Worm (Caenorhabditis elegans): Measurements from ENCODE around the gene ptd-2.
A peak's percentile ranks its signal among the peaks of the same experiment; 100 is the strongest.

Gene ptd-2

DNA sequence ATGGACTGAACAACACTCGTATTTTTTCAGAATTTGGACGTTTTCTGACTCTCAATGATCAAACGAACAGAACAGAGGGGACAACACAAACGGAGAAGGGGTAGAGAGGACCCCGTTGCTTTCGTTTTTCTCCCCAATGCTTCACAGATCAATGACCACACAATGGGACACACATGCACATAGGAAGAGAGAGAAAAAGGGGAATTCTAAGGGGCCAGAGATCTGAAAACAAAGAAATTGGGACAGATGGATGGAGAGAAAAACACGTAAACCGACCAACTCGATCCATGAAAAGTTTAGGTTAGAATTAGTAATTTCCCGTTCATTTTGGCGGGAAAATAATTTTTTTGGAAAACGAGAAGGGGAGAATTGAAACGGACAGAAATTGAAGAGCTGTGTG lies 20.4 kb downstream of the ptd-2 start (continued):
- TF ChIP-seq unc-62 (GFP tag; optimal IDR thresholded peaks at IDR 0.05 in 1 of 2) (peak in 1 of 2 experiments; percentile 92), unc-62 (tag; optimal IDR thresholded peaks at IDR 0.05) (no peak), nhr-41 (GFP tag; IDR thresholded peaks at IDR 0.05) (no peak), cey-2 (tag; optimal IDR thresholded peaks at IDR 0.05; ENCODE audit: borderline replicate concordance, insufficient read depth) (no peak), lim-7 (GFP tag; IDR thresholded peaks at IDR 0.05) (no peak), pqm-1 (tag; optimal IDR thresholded peaks at IDR 0.05) (no peak), hlh-11 (tag; optimal IDR thresholded peaks at IDR 0.05) (peak; percentile 32)

DNA sequence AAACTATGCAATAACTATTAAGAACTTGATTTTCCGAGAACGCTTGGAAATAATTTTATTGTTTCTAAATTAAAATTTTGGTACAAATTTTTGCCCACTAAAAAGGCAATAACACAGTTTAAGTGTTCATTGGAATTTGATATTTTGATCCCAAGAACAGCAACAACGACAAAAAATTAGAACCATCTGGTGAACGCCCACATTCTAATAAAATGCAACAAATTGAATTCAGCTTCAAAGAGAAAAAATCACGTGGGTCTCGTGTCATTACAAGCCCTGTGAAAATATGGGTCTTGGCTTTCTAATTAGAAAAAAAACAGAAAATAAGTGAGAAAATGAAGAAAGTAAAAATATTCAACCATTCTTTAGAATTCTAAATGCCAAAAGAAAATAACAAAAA lies 21.8 kb downstream of the ptd-2 start:
- no peak for TF ChIP-seq F10B5.3 (tag; optimal IDR thresholded peaks at IDR 0.05)
- peak in 1 of 2 experiments; percentile 84 for TF ChIP-seq unc-62 (GFP tag; optimal IDR thresholded peaks at IDR 0.05 in 1 of 2)
- TF ChIP-seq unc-62 (tag; optimal IDR thresholded peaks at IDR 0.05): no peak

DNA sequence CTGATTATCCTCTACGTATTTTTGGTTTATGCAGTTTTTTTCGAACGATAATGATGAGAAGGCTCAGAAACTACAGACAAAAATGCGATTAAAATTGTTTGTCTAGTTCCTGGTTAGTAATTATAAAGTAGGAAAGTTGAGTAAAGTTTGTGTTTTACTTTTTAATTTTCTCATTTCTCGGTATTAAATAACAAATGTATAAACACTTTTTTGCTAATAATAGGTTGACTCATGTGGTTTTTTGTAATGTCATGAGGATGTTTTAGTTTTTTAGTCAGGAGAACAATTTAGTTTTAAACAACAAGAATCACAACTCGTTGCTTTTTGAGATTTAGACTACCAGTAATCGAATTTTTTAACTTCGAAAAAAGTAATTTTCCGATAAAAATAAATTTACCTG lies 22.6 kb downstream of the ptd-2 start:
- TF ChIP-seq Y75B8A.6 (GFP tag; IDR thresholded peaks at IDR 0.05) (no peak), zfp-3 (GFP tag; conservative IDR thresholded peaks at IDR 0.05) (no peak), T20F7.1 (GFP tag; optimal IDR thresholded peaks at IDR 0.05) (no peak), zag-1 (tag; optimal IDR thresholded peaks at IDR 0.05) (no peak), ceh-28 (tag; optimal IDR thresholded peaks at IDR 0.05) (no peak), aly-2 (tag; optimal IDR thresholded peaks at IDR 0.05) (no peak)

DNA sequence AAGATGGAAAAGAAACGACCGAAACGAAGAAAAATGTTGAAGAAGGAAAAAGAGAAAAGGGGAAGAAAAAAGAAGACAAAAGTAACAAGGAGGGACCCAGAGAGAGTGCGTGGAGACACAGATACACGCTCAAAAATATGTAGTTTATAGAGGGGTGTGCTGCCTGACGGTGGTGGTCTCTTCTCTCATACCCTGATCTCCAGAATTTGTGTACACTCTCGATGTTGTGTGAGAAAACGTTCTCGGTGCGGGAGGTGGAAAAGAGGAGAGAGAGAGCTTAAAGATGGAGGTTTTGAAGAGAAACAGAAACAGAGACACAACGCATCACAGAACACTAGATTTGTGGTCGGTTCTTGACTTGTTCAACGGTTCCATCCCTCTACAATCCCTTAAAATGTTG lies 23.6 kb downstream of the ptd-2 start:
- peak; percentile 54 for TF ChIP-seq dmd-6 (GFP tag; IDR thresholded peaks at IDR 0.05)
- peak; percentile 39 for TF ChIP-seq ces-1 (GFP tag; optimal IDR thresholded peaks at IDR 0.05)
- peak; percentile 91 for TF ChIP-seq aha-1 (tag)
- no peak for TF ChIP-seq D1046.2 (GFP tag; IDR thresholded peaks at IDR 0.05)
- no peak for TF ChIP-seq F26F4.8 (GFP tag; conservative IDR thresholded peaks at IDR 0.05)
- TF ChIP-seq hmg-1.1 (GFP tag; IDR thresholded peaks at IDR 0.05): peak; percentile 79
- no peak for TF ChIP-seq nhr-41 (GFP tag; IDR thresholded peaks at IDR 0.05)
- TF ChIP-seq dve-1 (tag; optimal IDR thresholded peaks at IDR 0.05; ENCODE audit: insufficient read depth): peak; percentile 61
- TF ChIP-seq spr-3 (GFP tag; optimal IDR thresholded peaks at IDR 0.05): no peak
- peak; percentile 46 for TF ChIP-seq mes-2 (tag; optimal IDR thresholded peaks at IDR 0.05; ENCODE audit: poor library complexity, severe bottlenecking)
- no peak for TF ChIP-seq zfp-2 (tag; optimal IDR thresholded peaks at IDR 0.05)
- TF ChIP-seq nhr-28 (tag; optimal IDR thresholded peaks at IDR 0.05): peak; percentile 94
- TF ChIP-seq hlh-11 (tag; optimal IDR thresholded peaks at IDR 0.05): peak; percentile 87
- peak; percentile 66 for TF ChIP-seq mxl-3 (GFP tag; optimal IDR thresholded peaks at IDR 0.05)
- TF ChIP-seq hlh-30 (tag; optimal IDR thresholded peaks at IDR 0.05; ENCODE audit: insufficient read depth): peak; percentile 55
- peak; percentile 16 for TF ChIP-seq dpl-1 (GFP tag; optimal IDR thresholded peaks at IDR 0.05)
- no peak for TF ChIP-seq lin-1 (GFP tag; IDR thresholded peaks at IDR 0.05)
- TF ChIP-seq tra-1 (GFP tag; IDR thresholded peaks at IDR 0.05): 0 out of 2 replicates have a peak, but pooled peaks have one; percentile 23
- TF ChIP-seq ztf-11 (tag; optimal IDR thresholded peaks at IDR 0.05): no peak
- peak in 1 of 2 experiments; percentile 57 for TF ChIP-seq hif-1 (tag; optimal IDR thresholded peaks at IDR 0.05)
- TF ChIP-seq F44E2.7 (GFP tag; IDR thresholded peaks at IDR 0.05): no peak
- TF ChIP-seq unc-62 (GFP tag; optimal IDR thresholded peaks at IDR 0.05 in 1 of 2): peak in 1 of 2 experiments; percentile 88
- TF ChIP-seq unc-62 (tag; optimal IDR thresholded peaks at IDR 0.05): no peak
- TF ChIP-seq nhr-11 (tag; optimal IDR thresholded peaks at IDR 0.05): peak; percentile 59
- TF ChIP-seq ceh-20 (GFP tag; IDR thresholded peaks at IDR 0.05): 0 out of 2 replicates have a peak, but pooled peaks have one; percentile 43
- peak; percentile 81 for TF ChIP-seq ctbp-1 (GFP tag; IDR thresholded peaks at IDR 0.05)
- TF ChIP-seq skn-1 (tag; optimal IDR thresholded peaks at IDR 0.05): no peak
- TF ChIP-seq rbr-2 (tag; optimal IDR thresholded peaks at IDR 0.05): peak; percentile 75
- peak; percentile 74 for TF ChIP-seq mep-1 (tag; optimal IDR thresholded peaks at IDR 0.05)
- TF ChIP-seq daf-16 (GFP tag; optimal IDR thresholded peaks at IDR 0.05): peak in 1 of 2 experiments; percentile 46
- no peak for TF ChIP-seq daf-16 (tag; optimal IDR thresholded peaks at IDR 0.05)
- TF ChIP-seq fkh-10 (GFP tag; optimal IDR thresholded peaks at IDR 0.05): peak; percentile 62
- TF ChIP-seq daf-12 (tag; optimal IDR thresholded peaks at IDR 0.05): no peak
- TF ChIP-seq nhr-77 (tag; optimal IDR thresholded peaks at IDR 0.05): peak; percentile 30
- TF ChIP-seq sdz-12 (GFP tag; optimal IDR thresholded peaks at IDR 0.05): no peak
- TF ChIP-seq Y105C5A.15 (GFP tag; IDR thresholded peaks at IDR 0.05): no peak

All from whole organism, L4 larva.